Worm (Caenorhabditis elegans) whole organism, young adult: ENCODE results near the gene ZC477.2.

Experiments used
- C06A6.2 ChIP-seq: fragments of 200-800 bp; sonication (Bioruptor generic); conservative IDR thresholded peaks from 2 replicates; pipeline ENCODE4 v1.3.6; 2022; ENCODE audit warnings: missing genetic modification characterization, missing compliant biosample characterization
- hlh-12 ChIP-seq: sonication (generic microtip); optimal IDR thresholded peaks from 2 replicates; lab custom pipeline; 2016; ENCODE audit warnings: missing genetic modification characterization, missing compliant biosample characterization

DNA sequence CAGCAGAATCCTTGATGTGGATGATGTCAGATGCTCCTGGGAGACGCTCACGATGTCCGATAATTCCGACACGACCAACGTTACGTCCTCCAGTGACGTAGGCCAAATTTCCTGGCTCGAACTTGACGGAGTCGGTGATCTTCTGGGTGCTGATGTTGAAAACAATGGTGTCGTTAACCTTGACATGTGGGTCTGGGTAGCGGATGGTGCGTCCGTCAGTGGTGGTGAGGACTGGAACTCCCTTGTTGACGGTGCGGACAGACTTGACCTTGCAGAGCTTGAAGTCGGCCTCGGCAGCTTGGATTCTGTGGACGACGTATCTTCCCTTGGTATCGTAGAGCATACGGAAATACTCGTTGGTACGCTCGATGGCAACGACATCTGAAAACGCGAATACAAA is 24.0 kb upstream of the ZC477.2 start:
- TF ChIP-seq hlh-12 (tag; lab: Kevin White, UChicago) (no peak), C06A6.2 (GFP tag; lab: Robert Waterston, UW) (no peak)
